Worm (Caenorhabditis elegans) whole organism, young adult: ENCODE results near the gene osm-6.

Experiments used
- C06A6.2 ChIP-seq: fragments of 200-800 bp; sonication (Bioruptor generic); conservative IDR thresholded peaks from 2 replicates; pipeline ENCODE4 v1.3.6; 2022; ENCODE audit warnings: missing genetic modification characterization, missing compliant biosample characterization
- ama-1 ChIP-seq, 3 experiments: fragments of 150-350 bp in 1 of 3; sonication (generic microtip) in 2 of 3; optimal IDR thresholded peaks; 2 replicates each; lab custom pipeline; 2014 to 2018; ENCODE audit warnings: missing biosample characterization in 2 of 3, missing genetic modification characterization in 2 of 3, missing genetic modification reagents in 2 of 3
- athp-1 ChIP-seq: sonication (generic microtip); optimal IDR thresholded peaks from 2 replicates; lab custom pipeline; 2017; ENCODE audit warnings: mild to moderate bottlenecking, missing genetic modification characterization, missing compliant biosample characterization
- madf-8 ChIP-seq: fragments of 200-800 bp; sonication (Bioruptor generic); conservative IDR thresholded peaks from 2 replicates; pipeline ENCODE4 v1.3.6; 2022; ENCODE audit warnings: missing genetic modification reagents, missing genetic modification characterization, missing compliant biosample characterization
- mcd-1 ChIP-seq: fragments of 200-800 bp; sonication (Bioruptor generic); IDR thresholded peaks from 2 replicates; pipeline ENCODE4 v1.3.6; 2022; ENCODE audit warnings: missing genetic modification reagents, missing genetic modification characterization, missing compliant biosample characterization
- nfya-1 ChIP-seq: sonication (generic microtip); optimal IDR thresholded peaks from 2 replicates; lab custom pipeline; 2017; ENCODE audit warnings: antibody characterized with exemption, missing compliant biosample characterization, missing genetic modification characterization, borderline replicate concordance; ENCODE audit not compliant: insufficient read depth
- sea-2 ChIP-seq: fragments of 200-800 bp; sonication (Bioruptor generic); IDR thresholded peaks from 2 replicates; pipeline ENCODE4 v1.3.6; 2022; ENCODE audit warnings: missing genetic modification characterization, missing compliant biosample characterization
- tlf-1 ChIP-seq: fragments of 200-800 bp; sonication (Bioruptor generic); optimal IDR thresholded peaks from 2 replicates; lab custom pipeline; 2018; ENCODE audit warnings: mild to moderate bottlenecking, missing genetic modification characterization, missing compliant biosample characterization
- unc-62 ChIP-seq: fragments of 150-350 bp; optimal IDR thresholded peaks from 2 replicates; lab custom pipeline; 2014; ENCODE audit warnings: missing biosample characterization, missing genetic modification reagents, missing genetic modification characterization

- no peak for TF ChIP-seq unc-62 (GFP tag; lab: Kevin White, UChicago)
- no peak for TF ChIP-seq nfya-1 (tag; lab: Kevin White, UChicago)
- no peak for TF ChIP-seq tlf-1 (GFP tag; lab: Kevin White, UChicago)
- TF ChIP-seq ama-1 (optimal IDR thresholded peaks at IDR 0.05; lab: Kevin White, UChicago): no peak
- TF ChIP-seq ama-1 (GFP tag; optimal IDR thresholded peaks at IDR 0.05; lab: Kevin White, UChicago): no peak
- no peak for TF ChIP-seq madf-8 (GFP tag; lab: Robert Waterston, UW)
- TF ChIP-seq mcd-1 (GFP tag; lab: Robert Waterston, UW): no peak
- no peak for TF ChIP-seq athp-1
- TF ChIP-seq C06A6.2 (GFP tag; lab: Robert Waterston, UW): no peak
- TF ChIP-seq sea-2: no peak
Observed at ce11 chrV:11933196-11934028, 6.2 kb upstream of the osm-6 start, which contains the start of the genes aman-2 and F58H1.3.
